Fruit fly (Drosophila melanogaster): ENCODE data around the gene CG32276.

dm6 chr3L:3223390-3223914 is 24.6 kb upstream of the CG32276 start:
- no peak for TF ChIP-seq insv (optimal IDR thresholded peaks at IDR 0.05)
- TF ChIP-seq psq (optimal IDR thresholded peaks at IDR 0.05), result no peak
- no peak for TF ChIP-seq h (optimal IDR thresholded peaks at IDR 0.05)
- TF ChIP-seq ttk (optimal IDR thresholded peaks at IDR 0.05), result no peak
- TF ChIP-seq Sin3A (optimal IDR thresholded peaks at IDR 0.05), result no peak
- no peak for TF ChIP-seq Myc (optimal IDR thresholded peaks at IDR 0.05)
